Fruit fly (Drosophila melanogaster) whole organism, embryonic: ENCODE data around the gene Rpp14a.

Source experiments
- Atf6 ChIP-seq: fragments of 200-800 bp; sonication (Bioruptor generic); IDR thresholded peaks from 2 replicates; pipeline ENCODE4 v1.3.6; 2022; ENCODE audit warnings: missing biosample characterization, missing genetic modification characterization
- Bdp1 ChIP-seq: fragments of 200-800 bp; sonication (Bioruptor generic); optimal IDR thresholded peaks from 3 replicates; lab custom pipeline; 2016; ENCODE audit warnings: missing biosample characterization, missing genetic modification characterization
- Blimp-1 ChIP-seq: fragments of 200-800 bp; sonication (Bioruptor generic); optimal IDR thresholded peaks from 3 replicates; lab custom pipeline; 2018; ENCODE audit warnings: missing biosample characterization, missing genetic modification characterization, mild to moderate bottlenecking, moderate library complexity, missing genetic modification reagents
- C15 ChIP-seq: fragments of 200-800 bp; sonication (Bioruptor generic); IDR thresholded peaks from 3 replicates; pipeline ENCODE4 v1.3.6; 2022; ENCODE audit warnings: missing biosample characterization, missing genetic modification characterization
- CG10147 ChIP-seq: fragments of 200-800 bp; sonication (Bioruptor generic); optimal IDR thresholded peaks from 2 replicates; lab custom pipeline; 2019; ENCODE audit warnings: missing biosample characterization, mild to moderate bottlenecking, missing genetic modification characterization, moderate library complexity
- CG10209 ChIP-seq: fragments of 200-800 bp; sonication (Bioruptor generic); optimal IDR thresholded peaks from 3 replicates; lab custom pipeline; 2017; ENCODE audit warnings: missing biosample characterization, mild to moderate bottlenecking, missing genetic modification characterization, missing genetic modification reagents
- CG11247 ChIP-seq: fragments of 200-800 bp; sonication (Bioruptor generic); IDR thresholded peaks from 2 replicates; pipeline ENCODE4 v1.3.6; 2022; ENCODE audit warnings: missing biosample characterization, missing genetic modification characterization
- CG12769 ChIP-seq: fragments of 200-800 bp; sonication (Bioruptor generic); optimal IDR thresholded peaks from 2 replicates; lab custom pipeline; 2019; ENCODE audit warnings: missing biosample characterization, mild to moderate bottlenecking, missing genetic modification characterization, moderate library complexity
- CG15269 ChIP-seq: fragments of 200-800 bp; sonication (Bioruptor generic); optimal IDR thresholded peaks from 2 replicates; lab custom pipeline; 2018; ENCODE audit warnings: missing biosample characterization, mild to moderate bottlenecking, missing genetic modification characterization, moderate library complexity
- CG1529 ChIP-seq: fragments of 200-800 bp; sonication (Bioruptor generic); optimal IDR thresholded peaks from 3 replicates; lab custom pipeline; 2018; ENCODE audit warnings: missing biosample characterization, missing genetic modification characterization
- CG15479 ChIP-seq: fragments of 200-800 bp; sonication (Bioruptor generic); optimal IDR thresholded peaks from 3 replicates; lab custom pipeline; 2019; ENCODE audit warnings: missing biosample characterization, mild to moderate bottlenecking, missing genetic modification characterization, moderate library complexity
- CG15601 ChIP-seq: fragments of 200-800 bp; sonication (Bioruptor generic); optimal IDR thresholded peaks from 3 replicates; lab custom pipeline; 2019; ENCODE audit warnings: missing biosample characterization, mild to moderate bottlenecking, missing genetic modification characterization, moderate library complexity
- CG16863 ChIP-seq: fragments of 200-800 bp; sonication (Bioruptor generic); optimal IDR thresholded peaks from 3 replicates; lab custom pipeline; 2016; ENCODE audit warnings: missing biosample characterization, missing genetic modification characterization
- CG17568 ChIP-seq: fragments of 200-800 bp; sonication (Bioruptor generic); optimal IDR thresholded peaks from 2 replicates; lab custom pipeline; 2018; ENCODE audit warnings: missing biosample characterization, mild to moderate bottlenecking, missing genetic modification characterization, moderate library complexity
- CG18619 ChIP-seq: fragments of 200-800 bp; sonication (Bioruptor generic); optimal IDR thresholded peaks from 3 replicates; lab custom pipeline; 2017; ENCODE audit warnings: missing biosample characterization, mild to moderate bottlenecking, missing genetic modification characterization
- CG18764 ChIP-seq: fragments of 200-800 bp; sonication (Bioruptor generic); optimal IDR thresholded peaks from 3 replicates; lab custom pipeline; 2016; ENCODE audit warnings: missing biosample characterization, missing genetic modification characterization
- CG3065 ChIP-seq: fragments of 200-800 bp; sonication (Bioruptor generic); optimal IDR thresholded peaks from 2 replicates; lab custom pipeline; 2016; ENCODE audit warnings: missing biosample characterization, missing genetic modification characterization
- CG32772 ChIP-seq: fragments of 200-800 bp; sonication (Bioruptor generic); IDR thresholded peaks from 2 replicates; pipeline ENCODE4 v1.3.6; 2022; ENCODE audit warnings: missing biosample characterization, missing genetic modification characterization
- CG34376 ChIP-seq: fragments of 200-800 bp; sonication (Bioruptor generic); optimal IDR thresholded peaks from 2 replicates; lab custom pipeline; 2018; ENCODE audit warnings: missing biosample characterization, mild to moderate bottlenecking, missing genetic modification characterization
- CG6854 ChIP-seq: fragments of 200-800 bp; sonication (Bioruptor generic); optimal IDR thresholded peaks from 3 replicates; lab custom pipeline; 2017; ENCODE audit warnings: missing biosample characterization, mild to moderate bottlenecking, missing genetic modification characterization
- CG7372 ChIP-seq: fragments of 200-800 bp; sonication (Bioruptor generic); IDR thresholded peaks from 2 replicates; pipeline ENCODE4 v1.3.6; 2022; ENCODE audit warnings: missing biosample characterization, missing genetic modification characterization
- CG8290 ChIP-seq, 3 experiments: fragments of 200-800 bp; sonication (Bioruptor generic); optimal IDR thresholded peaks; 2 replicates each; lab custom pipeline; 2016 to 2019; ENCODE audit warnings: missing biosample characterization in 3 of 3, missing genetic modification characterization in 3 of 3, mild to moderate bottlenecking in 2 of 3, moderate library complexity in 1 of 3
- CG8478 ChIP-seq: fragments of >200 bp; optimal IDR thresholded peaks from 2 replicates; lab custom pipeline; 2018
- Dad ChIP-seq: fragments of 200-800 bp; sonication (Bioruptor generic); optimal IDR thresholded peaks from 3 replicates; lab custom pipeline; 2016; ENCODE audit warnings: missing biosample characterization, missing genetic modification characterization
- Dek ChIP-seq: fragments of 200-800 bp; sonication (Bioruptor generic); optimal IDR thresholded peaks from 3 replicates; lab custom pipeline; 2019; ENCODE audit warnings: missing biosample characterization, mild to moderate bottlenecking, missing genetic modification characterization, moderate library complexity
- Elba2 ChIP-seq: fragments of 200-800 bp; sonication (Bioruptor generic); optimal IDR thresholded peaks from 3 replicates; lab custom pipeline; 2016; ENCODE audit warnings: missing biosample characterization, missing genetic modification characterization
- Ets65A ChIP-seq: fragments of 200-800 bp; sonication (Bioruptor generic); peaks from one replicate; lab custom pipeline; 2016; ENCODE audit warnings: missing biosample characterization, missing genetic modification characterization
- HLH54F ChIP-seq: fragments of 200-800 bp; sonication (Bioruptor generic); optimal IDR thresholded peaks from 3 replicates; lab custom pipeline; 2016; ENCODE audit warnings: missing biosample characterization, missing genetic modification characterization
- NK7.1 ChIP-seq: fragments of 200-800 bp; sonication (Bioruptor generic); optimal IDR thresholded peaks from 3 replicates; lab custom pipeline; 2016; ENCODE audit warnings: missing biosample characterization, missing genetic modification characterization
- Oaz ChIP-seq: fragments of 200-800 bp; sonication (Bioruptor generic); IDR thresholded peaks from 2 replicates; pipeline ENCODE4 v1.3.6; 2022; ENCODE audit warnings: missing biosample characterization, missing genetic modification characterization
- abd-A ChIP-seq: fragments of 200-800 bp; sonication (Bioruptor generic); optimal IDR thresholded peaks from 3 replicates; lab custom pipeline; 2019; ENCODE audit warnings: missing biosample characterization, mild to moderate bottlenecking, missing genetic modification characterization, moderate library complexity
- az2 ChIP-seq: fragments of 200-800 bp; sonication (Bioruptor generic); optimal IDR thresholded peaks from 3 replicates; lab custom pipeline; 2016; ENCODE audit warnings: missing biosample characterization, missing genetic modification characterization
- bowl ChIP-seq: fragments of 200-800 bp; sonication (Bioruptor generic); IDR thresholded peaks from 2 replicates; pipeline ENCODE4 v1.3.6; 2022; ENCODE audit warnings: missing biosample characterization, missing genetic modification characterization
- cg ChIP-seq: fragments of 200-800 bp; sonication (Bioruptor generic); optimal IDR thresholded peaks from 3 replicates; lab custom pipeline; 2019; ENCODE audit warnings: missing biosample characterization, mild to moderate bottlenecking, missing genetic modification characterization, moderate library complexity
- chif ChIP-seq, 2 experiments: fragments of 200-800 bp; sonication (Bioruptor generic); optimal IDR thresholded peaks; 3 replicates each; lab custom pipeline; 2016; ENCODE audit warnings: missing biosample characterization in 2 of 2, missing genetic modification characterization in 2 of 2
- crc ChIP-seq: fragments of 200-800 bp; sonication (Bioruptor generic); optimal IDR thresholded peaks from 2 replicates; lab custom pipeline; 2016; ENCODE audit warnings: missing biosample characterization, missing genetic modification characterization
- cwo ChIP-seq: fragments of 200-800 bp; sonication (Bioruptor generic); optimal IDR thresholded peaks from 3 replicates; lab custom pipeline; 2017; ENCODE audit warnings: missing biosample characterization, missing genetic modification characterization, mild to moderate bottlenecking, moderate library complexity, missing genetic modification reagents
- dan ChIP-seq: fragments of 200-800 bp; sonication (Bioruptor generic); IDR thresholded peaks from 2 replicates; pipeline ENCODE4 v1.3.6; 2022; ENCODE audit warnings: missing biosample characterization, missing genetic modification characterization
- esg ChIP-seq: fragments of 200-800 bp; sonication (Bioruptor generic); conservative IDR thresholded peaks from 2 replicates; pipeline ENCODE4 v1.3.6; 2022; ENCODE audit warnings: missing biosample characterization, missing genetic modification characterization
- fd64A ChIP-seq: fragments of 200-800 bp; sonication (Bioruptor generic); optimal IDR thresholded peaks from 3 replicates; lab custom pipeline; 2018; ENCODE audit warnings: missing biosample characterization, mild to moderate bottlenecking, missing genetic modification characterization
- fu2 ChIP-seq: fragments of 200-800 bp; sonication (Bioruptor generic); optimal IDR thresholded peaks from 2 replicates; lab custom pipeline; 2016; ENCODE audit warnings: missing biosample characterization, missing genetic modification characterization
- ind ChIP-seq: fragments of 200-800 bp; sonication (Bioruptor generic); optimal IDR thresholded peaks from 3 replicates; lab custom pipeline; 2016; ENCODE audit warnings: missing biosample characterization, missing genetic modification characterization
- ken ChIP-seq: fragments of 200-800 bp; sonication (Bioruptor generic); IDR thresholded peaks from 3 replicates; pipeline ENCODE4 v1.3.6; 2022; ENCODE audit warnings: missing biosample characterization, missing genetic modification characterization
- oc ChIP-seq: fragments of 200-800 bp; sonication (Bioruptor generic); optimal IDR thresholded peaks from 2 replicates; lab custom pipeline; 2018; ENCODE audit warnings: missing biosample characterization, mild to moderate bottlenecking, missing genetic modification characterization, moderate library complexity
- sna ChIP-seq: fragments of 200-800 bp; sonication (Bioruptor generic); IDR thresholded peaks from 2 replicates; pipeline ENCODE4 v1.3.6; 2022; ENCODE audit warnings: missing biosample characterization, missing genetic modification characterization; ENCODE audit not compliant: partially characterized antibody
- tio ChIP-seq: fragments of 200-800 bp; sonication (Bioruptor generic); optimal IDR thresholded peaks from 2 replicates; lab custom pipeline; 2017; ENCODE audit warnings: missing biosample characterization, missing genetic modification characterization, inconsistent platforms
- toy ChIP-seq: fragments of 200-800 bp; sonication (Bioruptor generic); IDR thresholded peaks from 2 replicates; pipeline ENCODE4 v1.3.6; 2022; ENCODE audit warnings: missing biosample characterization, missing genetic modification characterization
- unc-4 ChIP-seq: fragments of 200-800 bp; sonication (Bioruptor generic); IDR thresholded peaks from 2 replicates; pipeline ENCODE4 v1.3.6; 2022; ENCODE audit warnings: missing biosample characterization, missing genetic modification characterization; ENCODE audit not compliant: partially characterized antibody

The Rpp14a gene

DNA sequence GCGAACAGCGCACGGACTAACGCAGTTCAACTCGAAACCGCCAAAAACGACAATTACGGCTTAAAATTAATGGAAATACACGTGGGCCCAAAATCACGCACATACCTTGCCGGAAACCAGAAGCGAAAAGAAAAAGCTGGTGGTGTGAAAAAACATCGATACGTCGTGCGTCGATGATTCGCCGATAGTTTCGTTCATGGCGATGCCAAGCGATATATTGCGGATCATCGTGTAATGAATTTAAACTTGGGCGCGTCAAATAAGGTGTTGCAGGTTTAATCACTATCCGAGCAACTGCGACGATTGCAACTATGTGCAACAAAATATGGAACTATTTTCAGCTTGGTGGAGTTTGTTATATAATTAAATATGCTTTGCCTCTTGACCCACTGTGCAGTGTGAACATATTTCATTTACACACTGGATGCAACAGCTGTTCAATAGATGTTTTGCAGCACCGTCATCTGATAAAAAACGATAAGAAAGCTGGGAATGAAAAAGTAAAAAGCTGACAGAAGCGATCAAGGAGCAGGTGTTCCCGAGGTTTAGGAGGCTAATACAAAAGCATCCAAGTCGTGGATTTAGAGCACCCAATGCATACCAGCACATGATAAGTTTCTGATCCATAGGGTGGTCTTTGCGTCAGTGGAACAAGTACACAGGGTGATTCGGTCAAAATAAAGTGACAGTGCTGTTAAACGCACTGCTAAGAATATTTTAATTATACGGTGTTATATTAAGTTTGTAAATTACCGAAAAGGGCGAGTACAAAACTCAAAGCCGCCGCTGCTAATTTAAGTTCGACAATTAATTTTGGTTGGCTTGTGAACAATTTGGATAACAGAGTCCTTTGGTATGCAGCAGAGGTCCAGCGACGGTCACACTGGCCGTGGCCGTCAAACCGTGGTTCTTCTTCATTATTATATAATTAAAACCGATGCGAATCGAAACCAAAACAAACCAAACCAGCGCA is 10.3 kb upstream of the Rpp14a start, which contains the start of the genes RpL32 and CG7943 (continued):
- TF ChIP-seq abd-A (no peak), CG15269 (tag; lab: Kevin White, UChicago) (peak; percentile 82), bowl (GFP tag; lab: Robert Waterston, UW) (peak; percentile 89), HLH54F (GFP tag; lab: Kevin White, UChicago) (peak; percentile 90), Dad (peak; percentile 97), toy (GFP tag; lab: Robert Waterston, UW) (peak; percentile 87), CG16863 (GFP tag; lab: Kevin White, UChicago) (peak; percentile 86), cwo (GFP tag; lab: Kevin White, UChicago) (peak; percentile 82), fu2 (GFP tag; lab: Kevin White, UChicago) (peak; percentile 88), crc (GFP tag; lab: Kevin White, UChicago) (peak; percentile 95), CG32772 (peak; percentile 94), CG6854 (GFP tag; lab: Kevin White, UChicago) (peak; percentile 93), CG8478 (no peak), CG10209 (peak; percentile 90), CG15479 (peak; percentile 48), cg (no peak), dan (GFP tag; lab: Robert Waterston, UW) (peak; percentile 84), Elba2 (GFP tag; lab: Kevin White, UChicago) (peak; percentile 34), esg (GFP tag; lab: Robert Waterston, UW) (peak; percentile 95), Oaz (peak; percentile 94), ken (GFP tag; lab: Robert Waterston, UW) (peak; percentile 95), Blimp-1 (peak; percentile 88), CG18619 (GFP tag; lab: Kevin White, UChicago) (peak; percentile 94), az2 (GFP tag; lab: Kevin White, UChicago) (peak; percentile 70), oc (tag; lab: Kevin White, UChicago) (peak; percentile 81), tio (GFP tag; lab: Kevin White, UChicago) (no peak), CG1529 (peak; percentile 71), ind (GFP tag; lab: Kevin White, UChicago) (peak; percentile 97), Atf6 (GFP tag; lab: Robert Waterston, UW) (peak; percentile 96), Bdp1 (GFP tag; lab: Kevin White, UChicago) (peak; percentile 80), CG3065 (GFP tag; lab: Kevin White, UChicago) (peak; percentile 74), CG8290 (GFP tag; optimal IDR thresholded peaks at IDR 0.05; lab: Kevin White, UChicago) (peak; percentile 91), CG8290 (tag; optimal IDR thresholded peaks at IDR 0.05; lab: Kevin White, UChicago) (peak in 1 of 2 experiments; percentile 95), CG10147 (GFP tag; lab: Kevin White, UChicago) (peak; percentile 90), CG17568 (no peak), NK7.1 (peak; percentile 95), Dek (tag; lab: Kevin White, UChicago) (peak; percentile 90), unc-4 (GFP tag; lab: Robert Waterston, UW) (peak; percentile 99), fd64A (peak; percentile 91), CG18764 (GFP tag; lab: Kevin White, UChicago) (peak; percentile 94), CG11247 (GFP tag; lab: Robert Waterston, UW) (peak; percentile 96), Ets65A (GFP tag; lab: Kevin White, UChicago) (peak; percentile 99), CG12769 (tag; lab: Kevin White, UChicago) (peak; percentile 82), sna (GFP tag; lab: Robert Waterston, UW) (peak; percentile 100), CG34376 (GFP tag; lab: Kevin White, UChicago) (peak; percentile 99), CG7372 (GFP tag; lab: Robert Waterston, UW) (peak; percentile 94), chif (GFP tag; optimal IDR thresholded peaks at IDR 0.05; lab: Kevin White, UChicago) (peak; percentile 80 to 97), C15 (GFP tag; lab: Robert Waterston, UW) (peak; percentile 94), CG15601 (tag; lab: Kevin White, UChicago) (peak; percentile 83)
